Fruit fly (Drosophila melanogaster): ENCODE measurements around the gene CG3857.

CG3857 gene

dm6 chrX:1922765-1923501 is 16.9 kb downstream of the CG3857 start, which contains the start of the genes eIF2Bepsilon and Ocrl (continued):
- no peak for TF ChIP-seq salm (tag; optimal IDR thresholded peaks at IDR 0.05)
- TF ChIP-seq CG2712 (tag; optimal IDR thresholded peaks at IDR 0.05), result peak; percentile 29
- no peak for TF ChIP-seq Jarid2 (GFP tag; optimal IDR thresholded peaks at IDR 0.05)
- TF ChIP-seq CG2120 (GFP tag; optimal IDR thresholded peaks at IDR 0.05), result peak; percentile 0
- TF ChIP-seq CG32532 (GFP tag; IDR thresholded peaks at IDR 0.05), result no peak
- TF ChIP-seq YL-1 (GFP tag; optimal IDR thresholded peaks at IDR 0.05), result peak; percentile 73
- 0 out of 3 replicates have a peak, but pooled peaks have one; percentile 24 for TF ChIP-seq knrl (GFP tag; IDR thresholded peaks at IDR 0.05; ENCODE audit: partially characterized antibody)
- no peak for TF ChIP-seq nerfin-2 (GFP tag; IDR thresholded peaks at IDR 0.05; ENCODE audit: partially characterized antibody)
- peak; percentile 33 for TF ChIP-seq CG12391 (tag; optimal IDR thresholded peaks at IDR 0.05)
- TF ChIP-seq CG3847 (GFP tag; IDR thresholded peaks at IDR 0.05), result peak; percentile 67
- peak; percentile 83 for TF ChIP-seq Lhr (GFP tag; optimal IDR thresholded peaks at IDR 0.05)
- no peak for TF ChIP-seq fd102C (GFP tag; optimal IDR thresholded peaks at IDR 0.05)
- TF ChIP-seq insv (GFP tag; optimal IDR thresholded peaks at IDR 0.05), result peak; percentile 93 to 99
- TF ChIP-seq CG3726 (GFP tag; IDR thresholded peaks at IDR 0.05), result no peak
- no peak for TF ChIP-seq zen2 (GFP tag; IDR thresholded peaks at IDR 0.05; ENCODE audit: partially characterized antibody)
- TF ChIP-seq CG12299 (tag; optimal IDR thresholded peaks at IDR 0.05), result no peak
- TF ChIP-seq NFAT (GFP tag; IDR thresholded peaks at IDR 0.05), result 0 out of 2 replicates have a peak, but pooled peaks have one; percentile 4
- TF ChIP-seq trem (tag; optimal IDR thresholded peaks at IDR 0.05), result peak; percentile 54
- TF ChIP-seq yki (optimal IDR thresholded peaks at IDR 0.05), result no peak
- TF ChIP-seq CG9437 (GFP tag; optimal IDR thresholded peaks at IDR 0.05), result no peak
- TF ChIP-seq schlank (tag; optimal IDR thresholded peaks at IDR 0.05), result no peak
- no peak for TF ChIP-seq Dll (GFP tag; IDR thresholded peaks at IDR 0.05; ENCODE audit: partially characterized antibody)
- TF ChIP-seq CG10274 (GFP tag; optimal IDR thresholded peaks at IDR 0.05), result peak; percentile 59
- TF ChIP-seq CG6272 (GFP tag; IDR thresholded peaks at IDR 0.05), result no peak
- no peak for TF ChIP-seq hbn (GFP tag; IDR thresholded peaks at IDR 0.05; ENCODE audit: partially characterized antibody)
- TF ChIP-seq CG14710 (tag; optimal IDR thresholded peaks at IDR 0.05), result peak; percentile 62
- TF ChIP-seq CG31441 (GFP tag; IDR thresholded peaks at IDR 0.05), result no peak
- TF ChIP-seq CG10979 (tag; optimal IDR thresholded peaks at IDR 0.05), result peak; percentile 1
- no peak for TF ChIP-seq CG11696 (GFP tag; IDR thresholded peaks at IDR 0.05)
- TF ChIP-seq CG7928 (GFP tag; optimal IDR thresholded peaks at IDR 0.05), result peak; percentile 6
- peak; percentile 36 for TF ChIP-seq CTCF (GFP tag; optimal IDR thresholded peaks at IDR 0.05)
- TF ChIP-seq Opbp (GFP tag; IDR thresholded peaks at IDR 0.05; ENCODE audit: partially characterized antibody), result peak; percentile 55; the same call in 1 of the 3 replicates
- TF ChIP-seq repo (GFP tag; optimal IDR thresholded peaks at IDR 0.05), result no peak
- peak; percentile 44 for TF ChIP-seq her (GFP tag; optimal IDR thresholded peaks at IDR 0.05)
- TF ChIP-seq stwl (tag; optimal IDR thresholded peaks at IDR 0.05), result no peak
- TF ChIP-seq CG9876 (GFP tag; optimal IDR thresholded peaks at IDR 0.05), result peak; percentile 31
- TF ChIP-seq wek (GFP tag; optimal IDR thresholded peaks at IDR 0.05), result no peak
- no peak for TF ChIP-seq CG10565 (GFP tag; optimal IDR thresholded peaks at IDR 0.05)

- no peak for TF ChIP-seq CG8765 (GFP tag; IDR thresholded peaks at IDR 0.05)
- TF ChIP-seq grau (tag; optimal IDR thresholded peaks at IDR 0.05), result peak; percentile 81
- TF ChIP-seq CG10209 (GFP tag; optimal IDR thresholded peaks at IDR 0.05), result no peak
- TF ChIP-seq CG32532 (GFP tag; IDR thresholded peaks at IDR 0.05), result 0 out of 2 replicates have a peak, but pooled peaks have one; percentile 16
- peak; percentile 10 for TF ChIP-seq Med (GFP tag)
- no peak for TF ChIP-seq usp (GFP tag; optimal IDR thresholded peaks at IDR 0.05)
- TF ChIP-seq Pdp1 (GFP tag; optimal IDR thresholded peaks at IDR 0.05), result peak in 1 of 2 experiments; percentile 86
- no peak for TF ChIP-seq chn (GFP tag; optimal IDR thresholded peaks at IDR 0.05)
- TF ChIP-seq Bgb (GFP tag; IDR thresholded peaks at IDR 0.05; ENCODE audit: partially characterized antibody), result no peak
- peak; percentile 19; the same call in 2 of the 3 replicates for TF ChIP-seq row (GFP tag; IDR thresholded peaks at IDR 0.05)
- TF ChIP-seq CG1602 (GFP tag; optimal IDR thresholded peaks at IDR 0.05), result no peak
- TF ChIP-seq CG6689 (GFP tag; IDR thresholded peaks at IDR 0.05), result no peak
- no peak for TF ChIP-seq CG15269 (tag; optimal IDR thresholded peaks at IDR 0.05)
- no peak for TF ChIP-seq Antp (GFP tag; optimal IDR thresholded peaks at IDR 0.05)
Observed at dm6 chrX:1909533-1909932, 30.3 kb downstream of the CG3857 start.

All from whole organism, embryonic.